Worm (Caenorhabditis elegans): ENCODE results near the gene F14F3.4.

F14F3.4 gene

ce11 chrX:10521313-10521712 is at the start of gene F14F3.4:
Gene F14F3.4, minus strand, starts transcription at chrX:10521413.
- TF ChIP-seq elt-1 (tag; optimal IDR thresholded peaks at IDR 0.05) (no peak), pha-4 (tag; optimal IDR thresholded peaks at IDR 0.05) (no peak), sea-2 (GFP tag; optimal IDR thresholded peaks at IDR 0.05) (no peak), fkh-2 (tag; optimal IDR thresholded peaks at IDR 0.05) (no peak), nhr-76 (tag; optimal IDR thresholded peaks at IDR 0.05) (no peak), ztf-11 (tag; optimal IDR thresholded peaks at IDR 0.05) (no peak), tbx-2 (tag; optimal IDR thresholded peaks at IDR 0.05) (no peak), unc-62 (GFP tag; optimal IDR thresholded peaks at IDR 0.05) (no peak), ZK546.5 (tag; optimal IDR thresholded peaks at IDR 0.05) (no peak), lin-39 (tag; optimal IDR thresholded peaks at IDR 0.05) (no peak), skn-1 (tag; optimal IDR thresholded peaks at IDR 0.05) (no peak), ceh-82 (tag; optimal IDR thresholded peaks at IDR 0.05) (no peak), zag-1 (tag; optimal IDR thresholded peaks at IDR 0.05) (no peak), fos-1 (tag; optimal IDR thresholded peaks at IDR 0.05) (no peak)

- TF ChIP-seq skn-1 (tag; optimal IDR thresholded peaks at IDR 0.05) (no peak), hmg-11 (tag; optimal IDR thresholded peaks at IDR 0.05) (no peak), fos-1 (tag; optimal IDR thresholded peaks at IDR 0.05) (no peak), tbx-2 (tag; optimal IDR thresholded peaks at IDR 0.05) (no peak), mdl-1 (tag; optimal IDR thresholded peaks at IDR 0.05) (no peak), ama-1 (optimal IDR thresholded peaks at IDR 0.05) (no peak), nhr-28 (tag; optimal IDR thresholded peaks at IDR 0.05) (no peak), nhr-23 (tag; optimal IDR thresholded peaks at IDR 0.05) (no peak), nhr-11 (tag; optimal IDR thresholded peaks at IDR 0.05) (no peak), unc-39 (tag; optimal IDR thresholded peaks at IDR 0.05) (no peak), ceh-9 (tag; optimal IDR thresholded peaks at IDR 0.05) (no peak), nfya-1 (tag; optimal IDR thresholded peaks at IDR 0.05; ENCODE audit: insufficient read depth) (no peak), mml-1 (tag; optimal IDR thresholded peaks at IDR 0.05) (no peak), lsy-12 (tag; optimal IDR thresholded peaks at IDR 0.05) (no peak), elt-2 (tag; optimal IDR thresholded peaks at IDR 0.05) (no peak), nhr-25 (tag; optimal IDR thresholded peaks at IDR 0.05) (no peak), ZK546.5 (tag; optimal IDR thresholded peaks at IDR 0.05) (no peak)
Measured at ce11 chrX:10569185-10569584, 48.0 kb upstream of the F14F3.4 start, which contains the start of gene bet-2. Gene bet-2, plus strand, starts transcription at chrX:10569273.

- TF ChIP-seq ceh-16 (tag; optimal IDR thresholded peaks at IDR 0.05) (no peak), unc-62 (GFP tag; optimal IDR thresholded peaks at IDR 0.05) (peak; percentile 61), nhr-43 (tag; optimal IDR thresholded peaks at IDR 0.05; ENCODE audit: poor library complexity, severe bottlenecking) (peak; percentile 90), mml-1 (tag; optimal IDR thresholded peaks at IDR 0.05) (no peak), sea-2 (GFP tag; optimal IDR thresholded peaks at IDR 0.05) (peak; percentile 98), ztf-11 (tag; optimal IDR thresholded peaks at IDR 0.05) (peak; percentile 31), ama-1 (optimal IDR thresholded peaks at IDR 0.05) (peak; percentile 79), tbx-2 (tag; optimal IDR thresholded peaks at IDR 0.05) (peak; percentile 94), elt-3 (tag; optimal IDR thresholded peaks at IDR 0.05) (peak in 1 of 3 experiments; percentile 59), R02D3.7 (tag; optimal IDR thresholded peaks at IDR 0.05) (peak; percentile 80), nhr-77 (tag; optimal IDR thresholded peaks at IDR 0.05) (peak; percentile 71), fos-1 (tag; optimal IDR thresholded peaks at IDR 0.05) (peak; percentile 39), mdl-1 (tag; optimal IDR thresholded peaks at IDR 0.05) (peak; percentile 96), fkh-2 (tag; optimal IDR thresholded peaks at IDR 0.05) (no peak), egl-27 (tag; optimal IDR thresholded peaks at IDR 0.05) (peak; percentile 63), unc-39 (tag; optimal IDR thresholded peaks at IDR 0.05) (no peak), nhr-237 (tag; optimal IDR thresholded peaks at IDR 0.05) (no peak), nhr-76 (tag; optimal IDR thresholded peaks at IDR 0.05) (no peak), skn-1 (tag; optimal IDR thresholded peaks at IDR 0.05) (peak; percentile 78), snpc-4 (tag; optimal IDR thresholded peaks at IDR 0.05) (peak; percentile 80), pqm-1 (tag; optimal IDR thresholded peaks at IDR 0.05) (peak; percentile 73), ceh-28 (tag; optimal IDR thresholded peaks at IDR 0.05) (peak; percentile 98), daf-12 (tag; optimal IDR thresholded peaks at IDR 0.05) (peak; percentile 13), zag-1 (tag; optimal IDR thresholded peaks at IDR 0.05) (peak; percentile 77), nhr-11 (tag; optimal IDR thresholded peaks at IDR 0.05) (peak; percentile 72), egl-5 (tag; optimal IDR thresholded peaks at IDR 0.05) (peak; percentile 86), nhr-25 (tag; optimal IDR thresholded peaks at IDR 0.05) (peak; percentile 94), aly-2 (tag; optimal IDR thresholded peaks at IDR 0.05) (peak; percentile 77), ceh-82 (tag; optimal IDR thresholded peaks at IDR 0.05) (peak; percentile 86), hmg-11 (tag; optimal IDR thresholded peaks at IDR 0.05) (peak; percentile 100), lsy-12 (tag; optimal IDR thresholded peaks at IDR 0.05) (peak; percentile 93), pha-4 (tag; optimal IDR thresholded peaks at IDR 0.05) (peak; percentile 98), elt-2 (tag; optimal IDR thresholded peaks at IDR 0.05) (peak; percentile 91), ZK546.5 (tag; optimal IDR thresholded peaks at IDR 0.05) (no peak), nhr-12 (tag; optimal IDR thresholded peaks at IDR 0.05) (no peak), jun-1 (tag; optimal IDR thresholded peaks at IDR 0.05) (peak; percentile 84), nhr-67 (tag; optimal IDR thresholded peaks at IDR 0.05) (peak; percentile 47), lin-39 (tag; optimal IDR thresholded peaks at IDR 0.05) (peak; percentile 93), fkh-10 (GFP tag; optimal IDR thresholded peaks at IDR 0.05) (peak; percentile 80), lin-15B (tag; optimal IDR thresholded peaks at IDR 0.05) (peak; percentile 90)
Measured at ce11 chrX:10568385-10569149, 47.4 kb upstream of the F14F3.4 start.

All from whole organism, L3 larva.